Fruit fly (Drosophila melanogaster) whole organism, adult: ENCODE results near the gene Coq5.

ENCODE experiments used
- CG11617 ChIP-seq: fragments of 200-800 bp; sonication (Bioruptor generic); optimal IDR thresholded peaks from 2 replicates; lab custom pipeline; 2017; ENCODE audit warnings: mild to moderate bottlenecking, missing biosample characterization, missing genetic modification reagents, missing genetic modification characterization
- CG12768 ChIP-seq: fragments of 200-800 bp; sonication (Bioruptor generic); optimal IDR thresholded peaks from 2 replicates; lab custom pipeline; 2017; ENCODE audit warnings: missing biosample characterization, missing genetic modification characterization, mild to moderate bottlenecking, moderate library complexity, missing genetic modification reagents
- CG14711 ChIP-seq: fragments of 200-800 bp; sonication (Bioruptor generic); optimal IDR thresholded peaks from 2 replicates; lab custom pipeline; 2018; ENCODE audit warnings: missing biosample characterization, mild to moderate bottlenecking, missing genetic modification characterization, moderate library complexity
- CG1620 ChIP-seq: fragments of 200-800 bp; sonication (Bioruptor generic); optimal IDR thresholded peaks from 2 replicates; lab custom pipeline; 2016; ENCODE audit warnings: missing biosample characterization, missing genetic modification characterization
- CG33017 ChIP-seq: fragments of 200-800 bp; sonication (Bioruptor generic); optimal IDR thresholded peaks from 2 replicates; lab custom pipeline; 2018; ENCODE audit warnings: missing biosample characterization, mild to moderate bottlenecking, missing genetic modification characterization, moderate library complexity
- CG5204 ChIP-seq: fragments of 200-800 bp; sonication (Bioruptor generic); optimal IDR thresholded peaks from 2 replicates; lab custom pipeline; 2016; ENCODE audit warnings: missing biosample characterization, missing genetic modification characterization
- CG7045 ChIP-seq: fragments of 200-800 bp; sonication (Bioruptor generic); optimal IDR thresholded peaks from 2 replicates; lab custom pipeline; 2017; ENCODE audit warnings: missing biosample characterization, mild to moderate bottlenecking, missing genetic modification characterization
- CG7101 ChIP-seq: fragments of 200-800 bp; sonication (Bioruptor generic); optimal IDR thresholded peaks from 2 replicates; lab custom pipeline; 2018; ENCODE audit warnings: missing biosample characterization, mild to moderate bottlenecking, missing genetic modification characterization, moderate library complexity
- Clk ChIP-seq: fragments of 200-800 bp; sonication (Bioruptor generic); optimal IDR thresholded peaks from 2 replicates; lab custom pipeline; 2017; ENCODE audit warnings: missing biosample characterization, missing genetic modification characterization
- Crg-1 ChIP-seq: fragments of 200-800 bp; sonication (Bioruptor generic); optimal IDR thresholded peaks from 2 replicates; lab custom pipeline; 2016; ENCODE audit warnings: missing biosample characterization, missing genetic modification characterization
- Hr96 ChIP-seq: fragments of 200-800 bp; sonication (Bioruptor generic); optimal IDR thresholded peaks from 2 replicates; lab custom pipeline; 2016; ENCODE audit warnings: missing biosample characterization, missing genetic modification characterization
- Mnt ChIP-seq: fragments of 200-800 bp; sonication (Bioruptor generic); optimal IDR thresholded peaks from 2 replicates; lab custom pipeline; 2016; ENCODE audit warnings: missing biosample characterization, mild to moderate bottlenecking, missing genetic modification characterization
- bab1 ChIP-seq: fragments of 200-800 bp; sonication (Bioruptor generic); optimal IDR thresholded peaks from 3 replicates; lab custom pipeline; 2019; ENCODE audit warnings: missing biosample characterization, mild to moderate bottlenecking, missing genetic modification characterization, moderate library complexity
- cic ChIP-seq: fragments of 200-800 bp; sonication (Bioruptor generic); optimal IDR thresholded peaks from 2 replicates; lab custom pipeline; 2017; ENCODE audit warnings: missing biosample characterization, mild to moderate bottlenecking, missing genetic modification characterization, moderate library complexity
- cnc ChIP-seq, 2 experiments: fragments of >200 bp; optimal IDR thresholded peaks; 2 replicates each; lab custom pipeline; 2017
- kay ChIP-seq: fragments of 200-800 bp; sonication (Bioruptor generic); peaks from one replicate; lab custom pipeline; 2016; ENCODE audit warnings: missing biosample characterization, missing genetic modification characterization, borderline replicate concordance
- ovo ChIP-seq: fragments of 200-800 bp; sonication (Bioruptor generic); optimal IDR thresholded peaks from 2 replicates; lab custom pipeline; 2016; ENCODE audit warnings: missing biosample characterization, missing genetic modification characterization
- pad ChIP-seq: fragments of 200-800 bp; sonication (Bioruptor generic); optimal IDR thresholded peaks from 3 replicates; lab custom pipeline; 2017; ENCODE audit warnings: missing biosample characterization, missing genetic modification characterization, mild to moderate bottlenecking, moderate library complexity, missing genetic modification reagents
- tj ChIP-seq: fragments of 200-800 bp; sonication (Bioruptor generic); optimal IDR thresholded peaks from 3 replicates; lab custom pipeline; 2017; ENCODE audit warnings: missing biosample characterization, mild to moderate bottlenecking, missing genetic modification characterization, moderate library complexity
- toe ChIP-seq: fragments of 200-800 bp; sonication (Bioruptor generic); optimal IDR thresholded peaks from 2 replicates; lab custom pipeline; 2016; ENCODE audit warnings: missing biosample characterization, missing genetic modification characterization

Gene Coq5

DNA sequence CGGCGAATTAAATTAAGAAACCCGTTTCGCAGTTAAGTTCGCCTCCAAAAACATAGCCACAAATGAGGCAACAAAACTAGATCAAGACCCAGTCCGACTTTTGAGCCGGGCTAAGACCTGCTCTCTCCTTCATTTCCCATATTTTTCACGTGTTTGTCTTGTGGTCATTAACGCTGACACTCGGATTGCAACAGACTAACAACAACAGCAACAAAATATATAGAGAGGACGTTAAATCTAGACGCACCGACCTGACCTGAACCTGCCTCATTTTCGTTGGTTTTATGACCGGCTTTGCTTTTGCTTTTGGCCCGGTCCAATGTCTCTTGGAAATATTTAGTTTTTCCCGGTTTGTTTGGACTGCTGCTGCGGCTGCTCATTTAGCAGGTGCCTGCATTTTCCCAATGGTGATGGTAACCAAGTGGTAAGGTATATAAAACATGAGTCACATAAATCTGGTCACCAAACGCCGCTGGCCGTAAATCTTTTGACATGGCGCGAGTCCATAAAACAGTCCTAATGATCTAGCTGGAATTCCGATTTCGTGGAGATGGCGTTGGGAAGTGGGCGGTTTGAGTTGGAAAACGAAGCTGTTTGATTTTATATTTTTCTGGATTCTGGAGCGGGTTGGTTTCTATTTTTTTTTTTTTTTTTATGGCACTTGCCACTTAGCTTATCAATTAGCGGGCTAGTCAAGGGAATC, 33.3 kb upstream of the Coq5 start:
- TF ChIP-seq cic (no peak), Hr96 (GFP tag; lab: Kevin White, UChicago) (no peak), kay (no peak), Clk (GFP tag; lab: Kevin White, UChicago) (no peak)

dm6 chrX:13226478-13226877, 32.1 kb upstream of the Coq5 start:
- TF ChIP-seq Hr96 (GFP tag; lab: Kevin White, UChicago) (no peak), CG12768 (no peak), Clk (GFP tag; lab: Kevin White, UChicago) (no peak), CG11617 (GFP tag; lab: Kevin White, UChicago) (no peak), CG7045 (GFP tag; lab: Kevin White, UChicago) (no peak), kay (no peak), cic (no peak), CG7101 (tag; lab: Kevin White, UChicago) (no peak), CG1620 (GFP tag; lab: Kevin White, UChicago) (no peak), Mnt (GFP tag; lab: Kevin White, UChicago) (no peak), CG33017 (no peak), ovo (GFP tag; lab: Kevin White, UChicago) (no peak), bab1 (GFP tag; lab: Kevin White, UChicago) (no peak)

DNA sequence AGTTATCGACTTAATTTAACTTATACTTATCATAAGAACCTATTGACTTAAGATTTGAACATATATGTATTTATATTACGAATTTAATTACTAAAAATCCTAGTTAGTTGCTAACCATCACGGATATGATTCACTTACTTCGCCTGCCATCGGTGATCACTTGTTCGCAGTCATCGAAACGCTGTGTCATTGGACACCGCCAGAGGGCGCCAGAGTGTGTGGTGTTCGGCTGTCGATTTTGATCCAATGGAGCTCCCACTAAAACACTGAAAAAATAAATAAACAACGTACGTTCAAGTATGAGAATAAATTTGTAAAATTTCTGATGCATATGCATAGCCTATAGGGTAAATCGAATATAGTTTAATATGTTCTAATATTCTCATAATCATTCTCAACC, 30.5 kb upstream of the Coq5 start:
- TF ChIP-seq CG14711 (tag; lab: Kevin White, UChicago) (no peak), Crg-1 (GFP tag; lab: Kevin White, UChicago) (no peak), Clk (GFP tag; lab: Kevin White, UChicago) (no peak), CG33017 (no peak), CG7045 (GFP tag; lab: Kevin White, UChicago) (no peak), tj (GFP tag; lab: Kevin White, UChicago) (no peak), CG5204 (GFP tag; lab: Kevin White, UChicago) (no peak), bab1 (GFP tag; lab: Kevin White, UChicago) (no peak), cic (no peak), CG11617 (GFP tag; lab: Kevin White, UChicago) (no peak), toe (no peak), pad (no peak), ovo (GFP tag; lab: Kevin White, UChicago) (no peak), Mnt (GFP tag; lab: Kevin White, UChicago) (no peak), CG12768 (no peak), CG7101 (tag; lab: Kevin White, UChicago) (no peak), CG1620 (GFP tag; lab: Kevin White, UChicago) (no peak), cnc (optimal IDR thresholded peaks at IDR 0.05; lab: Kevin White, UChicago) (no peak)

dm6 chrX:13221835-13222234, 27.5 kb upstream of the Coq5 start:
- no peak for TF ChIP-seq kay
- TF ChIP-seq bab1 (GFP tag; lab: Kevin White, UChicago), result peak; percentile 7
- no peak for TF ChIP-seq CG7101 (tag; lab: Kevin White, UChicago)
- no peak for TF ChIP-seq Hr96 (GFP tag; lab: Kevin White, UChicago)
- no peak for TF ChIP-seq CG7045 (GFP tag; lab: Kevin White, UChicago)
- no peak for TF ChIP-seq tj (GFP tag; lab: Kevin White, UChicago)

DNA sequence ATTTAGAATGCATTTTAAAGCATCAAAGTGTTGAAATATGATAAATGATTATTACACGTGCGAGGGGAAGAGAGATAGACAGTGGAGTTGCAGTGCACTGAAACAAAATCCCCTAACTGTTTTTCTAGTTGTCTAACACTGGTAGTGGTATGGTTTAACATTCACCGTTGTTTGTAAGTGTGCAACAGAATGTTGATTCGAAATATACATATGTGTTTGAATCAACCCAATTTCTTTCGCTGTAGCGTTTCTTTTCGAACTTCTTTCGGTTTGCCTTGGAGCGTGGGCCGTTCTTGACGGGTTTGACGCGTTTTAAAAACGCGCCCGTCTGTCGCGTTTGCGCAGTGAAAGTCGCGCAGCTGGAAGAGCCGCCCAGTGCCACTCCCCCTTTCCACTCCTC, 27.0 kb upstream of the Coq5 start:
- TF ChIP-seq Hr96 (GFP tag; lab: Kevin White, UChicago) (no peak), CG1620 (GFP tag; lab: Kevin White, UChicago) (no peak), cic (no peak)

dm6 chrX:13220418-13220817, 26.1 kb upstream of the Coq5 start:
- TF ChIP-seq CG33017 (no peak), toe (no peak), pad (no peak), Mnt (GFP tag; lab: Kevin White, UChicago) (no peak), Crg-1 (GFP tag; lab: Kevin White, UChicago) (no peak), CG7101 (tag; lab: Kevin White, UChicago) (no peak), kay (peak; percentile 61), CG11617 (GFP tag; lab: Kevin White, UChicago) (no peak)

DNA sequence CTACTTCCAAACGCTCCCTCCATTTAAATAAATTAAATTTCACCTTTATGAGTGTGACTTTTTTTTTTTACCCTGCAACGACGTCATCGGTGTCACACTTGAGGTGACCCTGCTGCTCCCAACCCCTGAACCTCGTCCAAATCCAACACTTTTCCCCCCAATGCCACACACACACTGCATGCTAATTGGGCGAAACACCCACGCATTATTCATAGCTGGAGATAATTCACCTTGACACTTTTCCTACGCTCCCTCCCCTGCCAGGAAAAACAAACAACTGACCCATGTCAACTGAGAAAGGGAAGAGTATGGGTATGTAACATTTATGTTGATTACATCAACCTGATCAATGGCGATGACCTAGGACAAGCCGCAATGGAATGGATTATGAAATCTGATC, 24.9 kb upstream of the Coq5 start:
- TF ChIP-seq cnc (optimal IDR thresholded peaks at IDR 0.05; lab: Kevin White, UChicago), result no peak
- TF ChIP-seq kay, result no peak
- no peak for TF ChIP-seq tj (GFP tag; lab: Kevin White, UChicago)
- TF ChIP-seq CG12768, result no peak
- TF ChIP-seq pad, result no peak
- TF ChIP-seq Hr96 (GFP tag; lab: Kevin White, UChicago), result no peak
- no peak for TF ChIP-seq ovo (GFP tag; lab: Kevin White, UChicago)

dm6 chrX:13214056-13214455, 19.7 kb upstream of the Coq5 start:
- TF ChIP-seq Crg-1 (GFP tag; lab: Kevin White, UChicago) (no peak), tj (GFP tag; lab: Kevin White, UChicago) (peak; percentile 16), CG11617 (GFP tag; lab: Kevin White, UChicago) (peak; percentile 6), CG33017 (no peak), CG12768 (no peak), ovo (GFP tag; lab: Kevin White, UChicago) (no peak), kay (peak; percentile 17), Mnt (GFP tag; lab: Kevin White, UChicago) (peak; percentile 5), bab1 (GFP tag; lab: Kevin White, UChicago) (peak; percentile 42), CG5204 (GFP tag; lab: Kevin White, UChicago) (no peak), CG1620 (GFP tag; lab: Kevin White, UChicago) (peak; percentile 43), Clk (GFP tag; lab: Kevin White, UChicago) (no peak), toe (no peak), Hr96 (GFP tag; lab: Kevin White, UChicago) (no peak), CG7101 (tag; lab: Kevin White, UChicago) (peak; percentile 37), CG7045 (GFP tag; lab: Kevin White, UChicago) (no peak), CG14711 (tag; lab: Kevin White, UChicago) (peak; percentile 36), cnc (optimal IDR thresholded peaks at IDR 0.05; lab: Kevin White, UChicago) (no peak), cic (no peak), pad (no peak)
